Fruit fly (Drosophila melanogaster) Kc167 (cell line): ENCODE measurements around the gene CG8671.

Experiments used
- Myc ChIP-seq: fragments of >200 bp; optimal IDR thresholded peaks from 2 replicates; lab custom pipeline; 2017; ENCODE audit warnings: missing external identifiers
- Sin3A ChIP-seq: fragments of >200 bp; optimal IDR thresholded peaks from 2 replicates; lab custom pipeline; 2018; ENCODE audit warnings: missing external identifiers
- h ChIP-seq: fragments of >200 bp; optimal IDR thresholded peaks from 3 replicates; lab custom pipeline; 2018; ENCODE audit warnings: missing external identifiers
- insv ChIP-seq: fragments of >200 bp; optimal IDR thresholded peaks from 3 replicates; lab custom pipeline; 2018; ENCODE audit warnings: missing external identifiers
- psq ChIP-seq: fragments of >200 bp; optimal IDR thresholded peaks from 2 replicates; lab custom pipeline; 2017; ENCODE audit warnings: missing external identifiers
- ttk ChIP-seq: sonication (Bioruptor generic); optimal IDR thresholded peaks from 2 replicates; lab custom pipeline; 2017; ENCODE audit warnings: missing external identifiers

Gene CG8671

dm6 chr2L:21262832-21263231 is at the start of gene CG8671:
Gene CG8671, plus strand, starts transcription at chr2L:21262956.
- no peak for TF ChIP-seq psq
- no peak for TF ChIP-seq Sin3A (lab: Kevin White, UChicago)
- no peak for TF ChIP-seq Myc (lab: Kevin White, UChicago)
- TF ChIP-seq ttk (lab: Kevin White, UChicago) = no peak
- TF ChIP-seq insv (lab: Kevin White, UChicago) = no peak
- no peak for TF ChIP-seq h

- TF ChIP-seq ttk (lab: Kevin White, UChicago) (no peak), Myc (lab: Kevin White, UChicago) (no peak), psq (no peak), Sin3A (lab: Kevin White, UChicago) (no peak), insv (lab: Kevin White, UChicago) (no peak), h (no peak)
Measured at dm6 chr2L:21214961-21215362, 47.8 kb upstream of the CG8671 start.

- TF ChIP-seq psq (no peak), Sin3A (lab: Kevin White, UChicago) (no peak), insv (lab: Kevin White, UChicago) (no peak), Myc (lab: Kevin White, UChicago) (no peak), h (no peak), ttk (lab: Kevin White, UChicago) (no peak)
Measured at dm6 chr2L:21218240-21218911, 44.4 kb upstream of the CG8671 start, which contains the start of gene CG8679. Gene CG8679, minus strand, starts transcription at chr2L:21218544.

dm6 chr2L:21218912-21219246 is 43.9 kb upstream of the CG8671 start:
- TF ChIP-seq insv (lab: Kevin White, UChicago) = no peak
- no peak for TF ChIP-seq psq
- no peak for TF ChIP-seq Myc (lab: Kevin White, UChicago)
- TF ChIP-seq ttk (lab: Kevin White, UChicago) = no peak
- TF ChIP-seq Sin3A (lab: Kevin White, UChicago) = no peak
- no peak for TF ChIP-seq h

- TF ChIP-seq psq = no peak
- no peak for TF ChIP-seq insv (lab: Kevin White, UChicago)
- TF ChIP-seq h = no peak
- no peak for TF ChIP-seq Myc (lab: Kevin White, UChicago)
- TF ChIP-seq Sin3A (lab: Kevin White, UChicago) = no peak
- no peak for TF ChIP-seq ttk (lab: Kevin White, UChicago)
Measured at dm6 chr2L:21219640-21220085, 43.1 kb upstream of the CG8671 start.

- no peak for TF ChIP-seq h
- no peak for TF ChIP-seq psq
- TF ChIP-seq insv (lab: Kevin White, UChicago) = no peak
- no peak for TF ChIP-seq Sin3A (lab: Kevin White, UChicago)
- no peak for TF ChIP-seq Myc (lab: Kevin White, UChicago)
- TF ChIP-seq ttk (lab: Kevin White, UChicago) = no peak
Measured at dm6 chr2L:21220396-21220795, 42.4 kb upstream of the CG8671 start, which contains the start of gene Atg18b. Gene Atg18b, minus strand, starts transcription at chr2L:21220572.

dm6 chr2L:21221114-21221578 is 41.6 kb upstream of the CG8671 start, which contains the start of gene CG8677:
Gene CG8677, plus strand, starts transcription at chr2L:21221312.
- TF ChIP-seq Sin3A (lab: Kevin White, UChicago) (no peak), psq (no peak), insv (lab: Kevin White, UChicago) (no peak), Myc (lab: Kevin White, UChicago) (no peak), h (no peak), ttk (lab: Kevin White, UChicago) (no peak)

- TF ChIP-seq Myc (lab: Kevin White, UChicago) (no peak), insv (lab: Kevin White, UChicago) (no peak), h (no peak), psq (no peak), ttk (lab: Kevin White, UChicago) (no peak), Sin3A (lab: Kevin White, UChicago) (no peak)
Measured at dm6 chr2L:21221778-21222177, 41.0 kb upstream of the CG8671 start.

dm6 chr2L:21233430-21233829 is 29.3 kb upstream of the CG8671 start:
- TF ChIP-seq Myc (lab: Kevin White, UChicago) (no peak), psq (no peak), Sin3A (lab: Kevin White, UChicago) (no peak), ttk (lab: Kevin White, UChicago) (no peak), insv (lab: Kevin White, UChicago) (no peak), h (no peak)

dm6 chr2L:21234388-21234984 is 28.3 kb upstream of the CG8671 start:
- no peak for TF ChIP-seq Myc (lab: Kevin White, UChicago)
- TF ChIP-seq psq = no peak
- TF ChIP-seq insv (lab: Kevin White, UChicago) = no peak
- TF ChIP-seq h = no peak
- TF ChIP-seq Sin3A (lab: Kevin White, UChicago) = no peak
- TF ChIP-seq ttk (lab: Kevin White, UChicago) = no peak

dm6 chr2L:21235463-21235862 is 27.3 kb upstream of the CG8671 start:
- TF ChIP-seq Sin3A (lab: Kevin White, UChicago) = no peak
- TF ChIP-seq Myc (lab: Kevin White, UChicago) = no peak
- no peak for TF ChIP-seq h
- no peak for TF ChIP-seq ttk (lab: Kevin White, UChicago)
- no peak for TF ChIP-seq psq
- no peak for TF ChIP-seq insv (lab: Kevin White, UChicago)

- no peak for TF ChIP-seq h
- TF ChIP-seq Myc (lab: Kevin White, UChicago) = no peak
- no peak for TF ChIP-seq psq
- TF ChIP-seq ttk (lab: Kevin White, UChicago) = no peak
- TF ChIP-seq Sin3A (lab: Kevin White, UChicago) = no peak
Measured at dm6 chr2L:21236633-21237032, 26.1 kb upstream of the CG8671 start, which contains the start of gene CG31626. Gene CG31626, minus strand, starts transcription at chr2L:21236733.
